Worm (Caenorhabditis elegans) whole organism, late embryonic: ENCODE results near the gene T27A10.2.

Experiments
- K09A11.1 ChIP-seq: sonication (generic microtip); optimal IDR thresholded peaks from 2 replicates; lab custom pipeline; 2017; ENCODE audit warnings: antibody characterized with exemption, mild to moderate bottlenecking, missing genetic modification characterization, missing compliant biosample characterization; ENCODE audit not compliant: insufficient read depth
- Y22D7AL.16 ChIP-seq: sonication (generic microtip); optimal IDR thresholded peaks from 2 replicates; lab custom pipeline; 2016; ENCODE audit warnings: missing genetic modification characterization, missing compliant biosample characterization
- ceh-18 ChIP-seq: sonication (generic microtip); optimal IDR thresholded peaks from 2 replicates; lab custom pipeline; 2016; ENCODE audit warnings: missing genetic modification characterization, missing compliant biosample characterization
- ceh-2 ChIP-seq: sonication (generic microtip); optimal IDR thresholded peaks from 2 replicates; lab custom pipeline; 2016; ENCODE audit warnings: missing genotype, missing genetic modification characterization, missing compliant biosample characterization
- ceh-24 ChIP-seq: sonication (generic microtip); optimal IDR thresholded peaks from 2 replicates; lab custom pipeline; 2016; ENCODE audit warnings: mild to moderate bottlenecking, missing genetic modification characterization, missing compliant biosample characterization
- ceh-31 ChIP-seq: sonication (generic microtip); optimal IDR thresholded peaks from 2 replicates; lab custom pipeline; 2016; ENCODE audit warnings: missing genetic modification characterization, missing compliant biosample characterization
- ceh-34 ChIP-seq: sonication (generic microtip); optimal IDR thresholded peaks from 2 replicates; lab custom pipeline; 2016; ENCODE audit warnings: mild to moderate bottlenecking, missing genetic modification characterization, missing compliant biosample characterization
- ceh-45 ChIP-seq: fragments of 200-800 bp; sonication (Bioruptor generic); IDR thresholded peaks from 2 replicates; pipeline ENCODE4 v1.3.6; 2022; ENCODE audit warnings: missing genetic modification reagents, missing genetic modification characterization, missing compliant biosample characterization
- ceh-48 ChIP-seq: sonication (generic microtip); optimal IDR thresholded peaks from 2 replicates; lab custom pipeline; 2016; ENCODE audit warnings: missing genetic modification characterization, inconsistent platforms, missing compliant biosample characterization
- ceh-6 ChIP-seq: fragments of 200-800 bp; sonication (Bioruptor generic); optimal IDR thresholded peaks from 2 replicates; lab custom pipeline; 2018; ENCODE audit warnings: mild to moderate bottlenecking, missing genetic modification characterization, missing compliant biosample characterization
- ceh-9 ChIP-seq: sonication (generic microtip); optimal IDR thresholded peaks from 2 replicates; lab custom pipeline; 2016; ENCODE audit warnings: mild to moderate bottlenecking, missing genetic modification characterization, inconsistent platforms, missing compliant biosample characterization
- che-1 ChIP-seq: sonication (generic microtip); optimal IDR thresholded peaks from 2 replicates; lab custom pipeline; 2016; ENCODE audit warnings: mild to moderate bottlenecking, missing genetic modification characterization, missing compliant biosample characterization
- elt-2 ChIP-seq: sonication (generic microtip); optimal IDR thresholded peaks from 2 replicates; lab custom pipeline; 2016; ENCODE audit warnings: missing genetic modification reagents, missing genetic modification characterization, missing compliant biosample characterization
- elt-4 ChIP-seq: sonication (generic microtip); optimal IDR thresholded peaks from 2 replicates; lab custom pipeline; 2016; ENCODE audit warnings: missing genetic modification characterization, missing compliant biosample characterization
- ets-4 ChIP-seq: sonication (generic microtip); optimal IDR thresholded peaks from 2 replicates; lab custom pipeline; 2016; ENCODE audit warnings: missing genetic modification characterization, missing compliant biosample characterization
- eyg-1 ChIP-seq: sonication (generic microtip); optimal IDR thresholded peaks from 2 replicates; lab custom pipeline; 2016; ENCODE audit warnings: missing genotype, missing genetic modification characterization, missing compliant biosample characterization
- fax-1 ChIP-seq: sonication (generic microtip); optimal IDR thresholded peaks from 2 replicates; lab custom pipeline; 2016; ENCODE audit warnings: missing genotype, missing genetic modification characterization, missing compliant biosample characterization
- fkh-10 ChIP-seq: fragments of 150-350 bp; optimal IDR thresholded peaks from 2 replicates; lab custom pipeline; 2014; ENCODE audit warnings: missing biosample characterization, missing genetic modification reagents, missing genetic modification characterization
- gmeb-2 ChIP-seq: sonication (generic microtip); optimal IDR thresholded peaks from 2 replicates; lab custom pipeline; 2016; ENCODE audit warnings: missing genetic modification characterization, inconsistent platforms, missing compliant biosample characterization
- hlh-30 ChIP-seq: sonication (generic microtip); optimal IDR thresholded peaks from 2 replicates; lab custom pipeline; 2017; ENCODE audit warnings: antibody characterized with exemption, missing genetic modification characterization, missing compliant biosample characterization; ENCODE audit not compliant: insufficient read depth
- hlh-8 ChIP-seq: sonication (generic microtip); optimal IDR thresholded peaks from 2 replicates; lab custom pipeline; 2016; ENCODE audit warnings: missing genotype, missing genetic modification characterization, missing compliant biosample characterization
- lim-6 ChIP-seq: sonication (generic microtip); optimal IDR thresholded peaks from 2 replicates; lab custom pipeline; 2016; ENCODE audit warnings: missing genetic modification characterization, missing compliant biosample characterization
- lin-11 ChIP-seq: fragments of 200-800 bp; sonication (Bioruptor generic); optimal IDR thresholded peaks from 2 replicates; lab custom pipeline; 2018; ENCODE audit warnings: mild to moderate bottlenecking, missing genetic modification characterization, missing compliant biosample characterization
- nfya-1 ChIP-seq: sonication (generic microtip); optimal IDR thresholded peaks from 2 replicates; lab custom pipeline; 2017; ENCODE audit warnings: missing genetic modification characterization, mild to moderate bottlenecking, missing compliant biosample characterization, antibody characterized with exemption, moderate library complexity
- nhr-232 ChIP-seq: sonication (generic microtip); optimal IDR thresholded peaks from 2 replicates; lab custom pipeline; 2016; ENCODE audit warnings: missing genetic modification characterization, missing compliant biosample characterization
- odd-2 ChIP-seq: sonication (generic microtip); optimal IDR thresholded peaks from 2 replicates; lab custom pipeline; 2017; ENCODE audit warnings: antibody characterized with exemption, mild to moderate bottlenecking, missing genetic modification characterization, missing compliant biosample characterization
- pax-1 ChIP-seq: fragments of 150-350 bp; optimal IDR thresholded peaks from 2 replicates; lab custom pipeline; 2014; ENCODE audit warnings: missing biosample characterization, missing genetic modification characterization
- pha-2 ChIP-seq: sonication (generic microtip); optimal IDR thresholded peaks from 2 replicates; lab custom pipeline; 2017; ENCODE audit warnings: mild to moderate bottlenecking, missing genetic modification characterization, missing compliant biosample characterization
- ref-2 ChIP-seq: sonication (generic microtip); optimal IDR thresholded peaks from 2 replicates; lab custom pipeline; 2016; ENCODE audit warnings: missing genetic modification characterization, missing compliant biosample characterization
- rnt-1 ChIP-seq: sonication (generic microtip); optimal IDR thresholded peaks from 2 replicates; lab custom pipeline; 2016; ENCODE audit warnings: missing genetic modification characterization, missing compliant biosample characterization
- sdc-2 ChIP-seq: sonication (generic microtip); optimal IDR thresholded peaks from 2 replicates; lab custom pipeline; 2016; ENCODE audit warnings: missing genotype, missing genetic modification characterization, missing compliant biosample characterization
- sox-2 ChIP-seq: fragments of 200-800 bp; sonication (Bioruptor generic); IDR thresholded peaks from 2 replicates; pipeline ENCODE4 v1.3.6; 2022; ENCODE audit warnings: missing genetic modification reagents, missing genetic modification characterization, missing compliant biosample characterization
- syd-9 ChIP-seq: sonication (generic microtip); optimal IDR thresholded peaks from 2 replicates; lab custom pipeline; 2016; ENCODE audit warnings: mild to moderate bottlenecking, missing genetic modification characterization, moderate library complexity, missing compliant biosample characterization
- tbx-7 ChIP-seq: sonication (generic microtip); optimal IDR thresholded peaks from 2 replicates; lab custom pipeline; 2016; ENCODE audit warnings: missing genotype, missing genetic modification characterization, missing compliant biosample characterization
- ttx-3 ChIP-seq: sonication (generic microtip); optimal IDR thresholded peaks from 2 replicates; lab custom pipeline; 2016; ENCODE audit warnings: missing genetic modification reagents, missing genetic modification characterization, missing compliant biosample characterization
- unc-55 ChIP-seq: sonication (generic microtip); optimal IDR thresholded peaks from 2 replicates; lab custom pipeline; 2017; ENCODE audit warnings: missing biosample characterization, missing genetic modification reagents, missing genetic modification characterization
- unc-86 ChIP-seq: sonication (generic microtip); optimal IDR thresholded peaks from 2 replicates; lab custom pipeline; 2016; ENCODE audit warnings: missing genetic modification characterization, missing compliant biosample characterization
- ztf-16 ChIP-seq: sonication (generic microtip); optimal IDR thresholded peaks from 2 replicates; lab custom pipeline; 2017; ENCODE audit warnings: missing genetic modification characterization, missing compliant biosample characterization

Gene T27A10.2

DNA sequence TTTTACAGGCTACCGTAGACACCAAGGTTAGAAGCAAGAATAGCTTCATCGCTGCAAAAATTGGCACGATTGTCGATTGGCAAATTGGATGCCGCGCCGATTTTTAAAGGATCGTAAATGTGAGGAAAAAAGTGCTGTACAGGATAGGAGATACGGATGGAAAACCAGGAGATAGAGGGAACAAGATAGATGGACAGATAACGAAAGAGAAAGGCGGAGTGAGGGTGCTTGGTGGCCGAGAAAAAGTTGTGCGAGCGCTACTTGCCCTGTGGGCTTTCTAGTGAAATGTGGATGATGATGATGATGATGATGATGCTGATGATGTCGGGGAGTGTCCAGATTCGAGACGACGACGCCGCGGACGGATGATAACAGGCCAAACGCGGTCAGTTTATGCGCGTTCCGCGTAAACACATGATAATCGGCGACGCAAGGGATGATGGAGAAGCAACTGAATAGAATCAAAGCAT is 10.6 kb downstream of the T27A10.2 start, which contains the start of gene T27A10.6:
Gene T27A10.6 (minus strand): TSS at position 51 of the 470 bp plus-strand sequence.
- TF ChIP-seq tbx-7, result no peak
- TF ChIP-seq ceh-2 (tag; lab: Kevin White, UChicago), result no peak
- no peak for TF ChIP-seq nhr-232 (tag; lab: Kevin White, UChicago)
- TF ChIP-seq ceh-24 (tag; lab: Kevin White, UChicago), result no peak
- no peak for TF ChIP-seq fax-1 (tag; lab: Kevin White, UChicago)
- TF ChIP-seq ceh-6 (GFP tag; lab: Kevin White, UChicago), result no peak
- no peak for TF ChIP-seq nfya-1 (tag; lab: Kevin White, UChicago)
- no peak for TF ChIP-seq lin-11
- TF ChIP-seq odd-2 (tag; lab: Kevin White, UChicago), result no peak
- TF ChIP-seq fkh-10, result no peak
- no peak for TF ChIP-seq hlh-30 (tag; lab: Kevin White, UChicago)
- no peak for TF ChIP-seq pax-1 (tag; lab: Kevin White, UChicago)

DNA sequence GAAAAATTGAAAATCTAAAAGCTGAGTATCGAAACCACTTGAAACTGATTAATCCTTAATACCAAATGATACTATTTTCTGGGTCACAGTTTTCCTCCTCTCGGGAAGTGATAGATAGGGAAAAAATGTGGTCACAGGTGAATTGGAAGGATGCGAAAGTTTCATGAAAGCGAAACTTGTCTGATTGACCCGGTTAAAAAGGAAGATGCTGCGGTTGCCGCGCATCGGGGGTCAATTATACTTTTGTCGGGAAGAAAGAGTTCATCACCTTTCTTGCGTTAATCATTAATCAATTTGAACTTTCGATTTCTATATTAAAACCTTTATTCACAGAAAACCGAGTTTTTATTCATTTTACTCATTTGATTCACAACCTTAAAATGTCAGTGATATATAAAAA is 11.2 kb downstream of the T27A10.2 start:
- no peak for TF ChIP-seq ceh-34
- no peak for TF ChIP-seq unc-86 (tag; lab: Kevin White, UChicago)
- TF ChIP-seq syd-9 (tag; lab: Kevin White, UChicago), result no peak
- no peak for TF ChIP-seq tbx-7
- TF ChIP-seq rnt-1, result no peak
- no peak for TF ChIP-seq nfya-1 (tag; lab: Kevin White, UChicago)
- TF ChIP-seq ceh-48 (tag; lab: Kevin White, UChicago), result no peak
- TF ChIP-seq sox-2 (GFP tag; lab: Robert Waterston, UW), result no peak
- TF ChIP-seq elt-4, result no peak
- no peak for TF ChIP-seq elt-2 (tag; lab: Kevin White, UChicago)
- TF ChIP-seq Y22D7AL.16, result no peak

DNA sequence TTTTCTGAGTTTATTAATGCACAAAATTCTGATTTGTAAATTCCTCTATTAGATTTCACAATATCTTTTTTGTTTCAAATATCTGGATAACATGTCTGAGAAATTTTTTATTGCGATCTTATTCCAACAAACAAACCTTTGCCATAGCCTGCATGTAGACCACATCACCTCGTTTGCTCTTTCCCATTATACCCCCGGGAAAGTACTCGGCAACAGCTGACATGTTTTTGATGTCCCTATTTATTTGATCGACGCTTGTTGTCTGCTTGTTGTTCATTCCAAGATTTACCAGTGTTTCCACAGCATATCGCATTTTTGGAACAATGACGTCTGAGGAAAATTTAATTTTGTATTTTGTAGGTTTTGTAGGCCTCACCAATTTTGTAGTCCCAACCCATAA is 14.1 kb downstream of the T27A10.2 start:
- peak; percentile 42 for TF ChIP-seq unc-55 (GFP tag; lab: Kevin White, UChicago)
- TF ChIP-seq gmeb-2 (tag; lab: Kevin White, UChicago), result no peak
- no peak for TF ChIP-seq ets-4
- no peak for TF ChIP-seq fkh-10

DNA sequence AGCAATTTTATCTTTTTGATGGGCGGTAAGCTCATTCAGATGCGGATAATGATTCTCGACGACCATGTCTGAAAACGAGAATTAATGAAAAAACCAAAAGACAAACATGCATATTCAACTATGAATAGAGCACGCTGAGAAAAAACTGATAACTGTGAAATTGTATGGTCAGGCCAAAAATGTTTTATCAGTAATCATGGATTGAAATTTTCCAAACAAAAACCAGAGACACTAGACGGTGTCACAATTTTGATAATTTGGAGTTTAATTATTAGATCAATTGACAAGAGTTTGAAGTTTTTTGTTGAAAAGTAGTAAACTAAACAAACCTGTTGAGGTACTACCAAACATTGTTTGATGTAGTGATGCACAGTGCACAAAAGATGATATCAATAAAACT is 14.6 kb downstream of the T27A10.2 start, which contains the start of gene cgr-1:
Gene cgr-1 (minus strand): TSS at position 68 of the 400 bp plus-strand sequence.
- no peak for TF ChIP-seq sdc-2 (tag; lab: Kevin White, UChicago)
- TF ChIP-seq eyg-1 (tag; lab: Kevin White, UChicago), result no peak
- TF ChIP-seq hlh-8 (tag; lab: Kevin White, UChicago), result no peak
- no peak for TF ChIP-seq ceh-2 (tag; lab: Kevin White, UChicago)
- no peak for TF ChIP-seq ztf-16 (tag; lab: Kevin White, UChicago)
- no peak for TF ChIP-seq ceh-6 (GFP tag; lab: Kevin White, UChicago)
- TF ChIP-seq ttx-3 (tag; lab: Kevin White, UChicago), result no peak
- no peak for TF ChIP-seq ceh-18 (tag; lab: Kevin White, UChicago)
- TF ChIP-seq che-1, result no peak
- TF ChIP-seq ceh-45 (GFP tag; lab: Robert Waterston, UW), result no peak
- no peak for TF ChIP-seq nfya-1 (tag; lab: Kevin White, UChicago)
- no peak for TF ChIP-seq pha-2 (tag; lab: Kevin White, UChicago)
- no peak for TF ChIP-seq ceh-9 (tag; lab: Kevin White, UChicago)
- no peak for TF ChIP-seq ceh-31 (tag; lab: Kevin White, UChicago)
- no peak for TF ChIP-seq ref-2 (tag; lab: Kevin White, UChicago)
- TF ChIP-seq lim-6, result no peak
- TF ChIP-seq K09A11.1 (tag; lab: Kevin White, UChicago), result no peak
